Fruit fly (Drosophila melanogaster) whole organism, prepupa: ENCODE measurements around the gene Sprn.

Experiments used
- CG10631 ChIP-seq: fragments of 200-800 bp; sonication (Bioruptor generic); optimal IDR thresholded peaks from 2 replicates; lab custom pipeline; 2016; ENCODE audit warnings: missing biosample characterization, missing genetic modification characterization
- CG11762 ChIP-seq: fragments of 200-800 bp; sonication (Bioruptor generic); optimal IDR thresholded peaks from 3 replicates; lab custom pipeline; 2016; ENCODE audit warnings: missing biosample characterization, missing genetic modification characterization; ENCODE audit not compliant: insufficient read depth
- CG11902 ChIP-seq: fragments of 200-800 bp; sonication (Bioruptor generic); optimal IDR thresholded peaks from 3 replicates; lab custom pipeline; 2016; ENCODE audit warnings: missing biosample characterization, missing genetic modification characterization
- CG1621 ChIP-seq: fragments of 200-800 bp; sonication (Bioruptor generic); optimal IDR thresholded peaks from 3 replicates; lab custom pipeline; 2018; ENCODE audit warnings: missing biosample characterization, mild to moderate bottlenecking, missing genetic modification characterization
- CG32006 ChIP-seq: fragments of 200-800 bp; sonication (Bioruptor generic); optimal IDR thresholded peaks from 3 replicates; lab custom pipeline; 2017; ENCODE audit warnings: missing biosample characterization, mild to moderate bottlenecking, missing genetic modification characterization
- CG34406 ChIP-seq: fragments of 200-800 bp; sonication (Bioruptor generic); optimal IDR thresholded peaks from 3 replicates; lab custom pipeline; 2016; ENCODE audit warnings: missing biosample characterization, missing genetic modification characterization
- CG3919 ChIP-seq: fragments of 200-800 bp; sonication (Bioruptor generic); optimal IDR thresholded peaks from 3 replicates; lab custom pipeline; 2016; ENCODE audit warnings: missing biosample characterization, missing genetic modification characterization
- CG4318 ChIP-seq: fragments of 200-800 bp; sonication (Bioruptor generic); optimal IDR thresholded peaks from 3 replicates; lab custom pipeline; 2017; ENCODE audit warnings: missing biosample characterization, mild to moderate bottlenecking, missing genetic modification characterization
- CG6163 ChIP-seq: fragments of 200-800 bp; sonication (Bioruptor generic); IDR thresholded peaks from 3 replicates; pipeline ENCODE4 v1.3.6; 2022; ENCODE audit warnings: missing biosample characterization, missing genetic modification characterization
- CG6276 ChIP-seq: fragments of 200-800 bp; sonication (Bioruptor generic); optimal IDR thresholded peaks from 2 replicates; lab custom pipeline; 2017; ENCODE audit warnings: missing biosample characterization, mild to moderate bottlenecking, missing genetic modification characterization
- CG6792 ChIP-seq: fragments of 200-800 bp; sonication (Bioruptor generic); optimal IDR thresholded peaks from 3 replicates; lab custom pipeline; 2016; ENCODE audit warnings: missing biosample characterization, missing genetic modification characterization
- CG6854 ChIP-seq: fragments of 200-800 bp; sonication (Bioruptor generic); optimal IDR thresholded peaks from 2 replicates; lab custom pipeline; 2017; ENCODE audit warnings: missing biosample characterization, mild to moderate bottlenecking, missing genetic modification characterization
- CG8119 ChIP-seq: fragments of 200-800 bp; sonication (Bioruptor generic); IDR thresholded peaks from 3 replicates; pipeline ENCODE4 v1.3.6; 2022; ENCODE audit warnings: missing biosample characterization, missing genetic modification characterization
- Eip75B ChIP-seq: fragments of 200-800 bp; sonication (Bioruptor generic); optimal IDR thresholded peaks from 3 replicates; lab custom pipeline; 2016; ENCODE audit warnings: missing biosample characterization, missing genetic modification characterization
- Eip78C ChIP-seq: fragments of 200-800 bp; sonication (Bioruptor generic); peaks from one replicate; lab custom pipeline; 2016; ENCODE audit warnings: missing biosample characterization, missing genetic modification characterization
- Ets21C ChIP-seq: fragments of 200-800 bp; sonication (Bioruptor generic); optimal IDR thresholded peaks from 3 replicates; lab custom pipeline; 2016; ENCODE audit warnings: missing biosample characterization, missing genetic modification characterization
- Ets96B ChIP-seq: fragments of 200-800 bp; optimal IDR thresholded peaks from 2 replicates; lab custom pipeline; 2019; ENCODE audit warnings: missing biosample characterization, mild to moderate bottlenecking, missing genetic modification characterization, moderate library complexity
- Gug ChIP-seq: fragments of 200-800 bp; sonication (Bioruptor generic); IDR thresholded peaks from 2 replicates; pipeline ENCODE4 v1.3.6; 2022; ENCODE audit warnings: missing biosample characterization, missing genetic modification characterization
- Hr4 ChIP-seq: fragments of 200-800 bp; sonication (Bioruptor generic); optimal IDR thresholded peaks from 3 replicates; lab custom pipeline; 2016; ENCODE audit warnings: missing biosample characterization, missing genetic modification characterization
- Lpt ChIP-seq: fragments of 200-800 bp; sonication (Bioruptor generic); optimal IDR thresholded peaks from 3 replicates; lab custom pipeline; 2016; ENCODE audit warnings: missing biosample characterization, missing genetic modification characterization
- Met ChIP-seq: fragments of 200-800 bp; sonication (Bioruptor generic); optimal IDR thresholded peaks from 3 replicates; lab custom pipeline; 2016; ENCODE audit warnings: missing biosample characterization, missing genetic modification characterization
- OdsH ChIP-seq: fragments of 200-800 bp; sonication (Bioruptor generic); optimal IDR thresholded peaks from 3 replicates; lab custom pipeline; 2016; ENCODE audit warnings: missing biosample characterization, missing genetic modification characterization
- Sox102F ChIP-seq: fragments of 200-800 bp; sonication (Bioruptor generic); optimal IDR thresholded peaks from 2 replicates; lab custom pipeline; 2016; ENCODE audit warnings: missing biosample characterization, mild to moderate bottlenecking, missing genetic modification characterization
- Sox14 ChIP-seq: fragments of 200-800 bp; sonication (Bioruptor generic); optimal IDR thresholded peaks from 3 replicates; lab custom pipeline; 2016; ENCODE audit warnings: missing biosample characterization, missing genetic modification characterization
- Sox15 ChIP-seq: fragments of 200-800 bp; sonication (Bioruptor generic); optimal IDR thresholded peaks from 3 replicates; lab custom pipeline; 2016; ENCODE audit warnings: missing biosample characterization, missing genetic modification characterization
- acj6 ChIP-seq: fragments of 200-800 bp; sonication (Bioruptor generic); optimal IDR thresholded peaks from 3 replicates; lab custom pipeline; 2016; ENCODE audit warnings: missing biosample characterization, missing genetic modification characterization
- cyc ChIP-seq: fragments of 200-800 bp; sonication (Bioruptor generic); optimal IDR thresholded peaks from 3 replicates; lab custom pipeline; 2016; ENCODE audit warnings: missing biosample characterization, missing genetic modification characterization
- fd59A ChIP-seq: fragments of 200-800 bp; sonication (Bioruptor generic); optimal IDR thresholded peaks from 2 replicates; lab custom pipeline; 2017; ENCODE audit warnings: missing biosample characterization, mild to moderate bottlenecking, missing genetic modification characterization, missing genetic modification reagents
- fd85E ChIP-seq: fragments of 200-800 bp; sonication (Bioruptor generic); optimal IDR thresholded peaks from 3 replicates; lab custom pipeline; 2016; ENCODE audit warnings: missing biosample characterization, missing genetic modification characterization
- fkh ChIP-seq: fragments of 200-800 bp; sonication (Bioruptor generic); optimal IDR thresholded peaks from 3 replicates; lab custom pipeline; 2017; ENCODE audit warnings: missing biosample characterization, mild to moderate bottlenecking, missing genetic modification characterization, moderate library complexity
- lz ChIP-seq: fragments of 200-800 bp; sonication (Bioruptor generic); optimal IDR thresholded peaks from 3 replicates; lab custom pipeline; 2016; ENCODE audit warnings: missing biosample characterization, missing genetic modification characterization
- net ChIP-seq: fragments of 200-800 bp; sonication (Bioruptor generic); optimal IDR thresholded peaks from 3 replicates; lab custom pipeline; 2016; ENCODE audit warnings: missing biosample characterization, missing genetic modification characterization
- pdm3 ChIP-seq: fragments of 200-800 bp; sonication (Bioruptor generic); optimal IDR thresholded peaks from 3 replicates; lab custom pipeline; 2016; ENCODE audit warnings: missing biosample characterization, missing genetic modification characterization
- salr ChIP-seq, 2 experiments: fragments of 200-800 bp; sonication (Bioruptor generic); optimal IDR thresholded peaks; 3 replicates each; lab custom pipeline; 2016 to 2018; ENCODE audit warnings: missing biosample characterization in 2 of 2, missing genetic modification characterization in 2 of 2, mild to moderate bottlenecking in 1 of 2
- ss ChIP-seq, 2 experiments: fragments of 200-800 bp; sonication (Bioruptor generic); optimal IDR thresholded peaks; 2 replicates in 1 of 2; 3 replicates in 1 of 2; lab custom pipeline; 2017 to 2018; ENCODE audit warnings: mild to moderate bottlenecking in 2 of 2, missing biosample characterization in 2 of 2, missing genetic modification characterization in 2 of 2, moderate library complexity in 1 of 2
- svp ChIP-seq: fragments of 200-800 bp; sonication (Bioruptor generic); peaks from one replicate; lab custom pipeline; 2016; ENCODE audit warnings: missing biosample characterization, missing genetic modification characterization
- topi ChIP-seq: fragments of 200-800 bp; sonication (Bioruptor generic); optimal IDR thresholded peaks from 3 replicates; lab custom pipeline; 2016; ENCODE audit warnings: missing biosample characterization, missing genetic modification characterization
- vri ChIP-seq: fragments of 200-800 bp; sonication (Bioruptor generic); optimal IDR thresholded peaks from 3 replicates; lab custom pipeline; 2016; ENCODE audit warnings: missing biosample characterization, mild to moderate bottlenecking, missing genetic modification characterization

The Sprn gene

DNA sequence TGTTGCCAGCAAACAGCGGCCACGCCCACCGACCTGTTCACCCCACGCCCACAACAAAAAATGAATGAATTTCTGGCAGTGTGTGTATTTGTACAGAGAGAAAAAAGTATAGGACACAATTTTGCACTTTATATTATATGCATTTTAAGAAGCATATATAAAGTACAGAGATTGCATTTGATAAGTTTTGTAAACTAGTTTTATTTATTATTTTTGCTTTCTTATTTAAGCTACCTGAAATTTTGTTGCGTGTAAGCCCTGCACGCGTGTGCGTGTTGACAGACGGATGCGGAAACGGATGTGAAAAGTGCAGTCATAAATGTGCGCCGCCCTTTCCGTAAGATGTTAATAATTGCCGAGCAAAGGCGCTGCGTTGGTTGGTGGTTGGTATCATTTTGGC is 17.8 kb downstream of the Sprn start (continued):
- TF ChIP-seq CG6792 (no peak), CG34406 (GFP tag; lab: Kevin White, UChicago) (no peak), net (no peak), CG6854 (no peak), Sox102F (GFP tag; lab: Kevin White, UChicago) (no peak), CG4318 (GFP tag; lab: Kevin White, UChicago) (no peak), Hr4 (GFP tag; lab: Kevin White, UChicago) (no peak), fd85E (no peak), fkh (GFP tag; lab: Kevin White, UChicago) (no peak), CG32006 (GFP tag; lab: Kevin White, UChicago) (peak; percentile 22), ss (GFP tag; optimal IDR thresholded peaks at IDR 0.05; lab: Kevin White, UChicago) (peak in 1 of 2 experiments; percentile 36), vri (no peak), cyc (peak; percentile 6), salr (GFP tag; optimal IDR thresholded peaks at IDR 0.05; lab: Kevin White, UChicago) (no peak), Ets21C (no peak), CG11762 (no peak), Ets96B (peak; percentile 39), fd59A (GFP tag; lab: Kevin White, UChicago) (peak; percentile 13), acj6 (GFP tag; lab: Kevin White, UChicago) (no peak), Sox15 (no peak), Lpt (GFP tag; lab: Kevin White, UChicago) (no peak)

DNA sequence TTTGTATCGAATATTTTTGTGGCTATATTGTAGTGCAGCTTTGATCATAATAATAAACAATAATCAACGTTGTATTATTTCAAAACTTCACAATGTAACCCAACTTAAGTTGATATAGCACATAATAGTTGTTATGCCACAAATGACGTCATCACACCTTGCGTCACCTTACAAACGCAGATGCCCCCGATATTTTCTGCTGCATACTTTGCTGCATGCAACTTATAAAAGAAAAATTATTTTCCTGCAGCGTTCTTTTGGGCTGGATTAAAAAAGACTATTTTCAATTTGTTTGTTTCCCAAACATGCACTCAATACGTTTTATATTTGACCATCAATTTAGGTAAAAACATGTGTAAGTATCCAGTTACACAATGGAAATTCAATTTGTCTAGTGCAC is 39.3 kb downstream of the Sprn start:
- TF ChIP-seq Sox14 (GFP tag; lab: Kevin White, UChicago) (no peak), svp (GFP tag; lab: Kevin White, UChicago) (peak; percentile 42), Ets96B (no peak), Eip78C (GFP tag; lab: Kevin White, UChicago) (no peak), Met (GFP tag; lab: Kevin White, UChicago) (no peak), topi (GFP tag; lab: Kevin White, UChicago) (no peak), fkh (GFP tag; lab: Kevin White, UChicago) (peak; percentile 10), Eip75B (GFP tag; lab: Kevin White, UChicago) (peak; percentile 77), CG6276 (GFP tag; lab: Kevin White, UChicago) (no peak), pdm3 (no peak)

- TF ChIP-seq net, result no peak
- TF ChIP-seq CG1621 (tag; lab: Kevin White, UChicago), result no peak
- TF ChIP-seq Ets96B, result no peak
- TF ChIP-seq fd85E, result no peak
- TF ChIP-seq CG10631 (GFP tag; lab: Kevin White, UChicago), result no peak
- no peak for TF ChIP-seq ss (GFP tag; optimal IDR thresholded peaks at IDR 0.05; lab: Kevin White, UChicago)
- no peak for TF ChIP-seq Sox102F (GFP tag; lab: Kevin White, UChicago)
- TF ChIP-seq CG11902 (GFP tag; lab: Kevin White, UChicago), result no peak
- no peak for TF ChIP-seq CG8119 (GFP tag; lab: Robert Waterston, UW)
- TF ChIP-seq pdm3, result no peak
- TF ChIP-seq CG6276 (GFP tag; lab: Kevin White, UChicago), result no peak
- TF ChIP-seq CG6163 (GFP tag; lab: Robert Waterston, UW), result no peak
Measured at dm6 chr3L:11921213-11921612, 42.3 kb downstream of the Sprn start, which contains the start of gene CG11588. TSS of gene CG11588 (plus strand) at chr3L:11921513.

- no peak for TF ChIP-seq Gug (GFP tag; lab: Robert Waterston, UW)
- TF ChIP-seq Eip75B (GFP tag; lab: Kevin White, UChicago), result no peak
- TF ChIP-seq CG3919 (GFP tag; lab: Kevin White, UChicago), result no peak
- TF ChIP-seq lz (GFP tag; lab: Kevin White, UChicago), result no peak
- TF ChIP-seq OdsH (GFP tag; lab: Kevin White, UChicago), result no peak
- TF ChIP-seq Sox102F (GFP tag; lab: Kevin White, UChicago), result no peak
Measured at dm6 chr3L:11924657-11925056, 45.7 kb downstream of the Sprn start, which contains the start of gene SdhAL. TSS of gene SdhAL (minus strand) at chr3L:11924757.
